Fruit fly (Drosophila melanogaster) S2 (cell line): Measurements from ENCODE around the gene ScsbetaG.

Source experiments
- CG8478 ChIP-seq: fragments of >200 bp; optimal IDR thresholded peaks from 2 replicates; lab custom pipeline; 2018
- CTCF ChIP-seq, 2 experiments: fragments of >200 bp; optimal IDR thresholded peaks; 2 replicates each; lab custom pipeline; 2018

- TF ChIP-seq CTCF (optimal IDR thresholded peaks at IDR 0.05; lab: Kevin White, UChicago) (no peak), CG8478 (lab: Kevin White, UChicago) (no peak)
Measured at dm6 chr3L:5511959-5512358, 51.5 kb downstream of the ScsbetaG start.
